Worm (Caenorhabditis elegans) whole organism, L2 larva: ENCODE measurements around the gene W08E12.9.
A peak's percentile ranks its signal among the peaks of the same experiment; 100 is the strongest.

Experiments
- C34F6.9 ChIP-seq: fragments of 150-350 bp; optimal IDR thresholded peaks from 2 replicates; lab custom pipeline; 2014; ENCODE audit warnings: missing biosample characterization, missing genetic modification characterization
- F13H6.1 ChIP-seq: sonication (generic microtip); optimal IDR thresholded peaks from 2 replicates; lab custom pipeline; 2016; ENCODE audit warnings: missing genetic modification characterization, missing compliant biosample characterization
- R02D3.7 ChIP-seq: fragments of 150-350 bp; optimal IDR thresholded peaks from 2 replicates; lab custom pipeline; 2014; ENCODE audit warnings: missing biosample characterization, missing genetic modification characterization
- alr-1 ChIP-seq: fragments of 150-350 bp; optimal IDR thresholded peaks from 2 replicates; lab custom pipeline; 2014; ENCODE audit warnings: missing biosample characterization, missing genetic modification characterization
- ama-1 ChIP-seq: fragments of 150-350 bp; optimal IDR thresholded peaks from 2 replicates; lab custom pipeline; 2018; ENCODE audit warnings: inconsistent platforms
- blmp-1 ChIP-seq: sonication (generic microtip); optimal IDR thresholded peaks from 2 replicates; lab custom pipeline; 2017; ENCODE audit warnings: missing genetic modification characterization, mild to moderate bottlenecking, missing compliant biosample characterization, antibody characterized with exemption, moderate library complexity; ENCODE audit not compliant: insufficient read depth
- ceh-16 ChIP-seq: fragments of 150-350 bp; optimal IDR thresholded peaks from 2 replicates; lab custom pipeline; 2014; ENCODE audit warnings: missing biosample characterization, missing genetic modification characterization
- crh-2 ChIP-seq: sonication (generic microtip); optimal IDR thresholded peaks from 2 replicates; lab custom pipeline; 2017; ENCODE audit warnings: missing biosample characterization, missing genetic modification characterization
- dmd-4 ChIP-seq: sonication (generic microtip); optimal IDR thresholded peaks from 2 replicates; lab custom pipeline; 2017; ENCODE audit warnings: missing biosample characterization, missing genetic modification characterization
- egl-27 ChIP-seq: sonication (generic microtip); optimal IDR thresholded peaks from 3 replicates; lab custom pipeline; 2017; ENCODE audit warnings: missing biosample characterization, missing genetic modification reagents, missing genetic modification characterization
- elt-3 ChIP-seq: sonication (generic microtip); optimal IDR thresholded peaks from 2 replicates; lab custom pipeline; 2017; ENCODE audit warnings: missing biosample characterization, missing genetic modification characterization
- fos-1 ChIP-seq: fragments of 150-350 bp; optimal IDR thresholded peaks from 2 replicates; lab custom pipeline; 2014; ENCODE audit warnings: missing biosample characterization, missing genetic modification characterization
- lin-13 ChIP-seq: fragments of 150-350 bp; optimal IDR thresholded peaks from 2 replicates; lab custom pipeline; 2014; ENCODE audit warnings: missing biosample characterization, missing genetic modification reagents, missing genetic modification characterization
- lin-39 ChIP-seq: fragments of 150-350 bp; optimal IDR thresholded peaks from 2 replicates; lab custom pipeline; 2014; ENCODE audit warnings: missing biosample characterization, missing genetic modification reagents, missing genetic modification characterization
- lsy-2 ChIP-seq, 2 experiments: fragments of 150-350 bp in 1 of 2; sonication (generic microtip) in 1 of 2; optimal IDR thresholded peaks; 2 replicates each; lab custom pipeline; 2014 to 2017; ENCODE audit warnings: missing biosample characterization in 2 of 2, missing genetic modification characterization in 2 of 2
- mab-5 ChIP-seq: fragments of 150-350 bp; optimal IDR thresholded peaks from 2 replicates; lab custom pipeline; 2014; ENCODE audit warnings: missing biosample characterization, missing genetic modification characterization
- mdl-1 ChIP-seq, 2 experiments: fragments of 150-350 bp in 1 of 2; sonication (generic microtip) in 1 of 2; optimal IDR thresholded peaks; 2 replicates each; lab custom pipeline; 2017; ENCODE audit warnings: missing biosample characterization in 2 of 2, missing genetic modification characterization in 2 of 2
- nhr-10 ChIP-seq: sonication (generic microtip); optimal IDR thresholded peaks from 2 replicates; lab custom pipeline; 2017; ENCODE audit warnings: missing biosample characterization, missing genetic modification characterization
- nhr-11 ChIP-seq: fragments of 150-350 bp; optimal IDR thresholded peaks from 2 replicates; lab custom pipeline; 2014; ENCODE audit warnings: missing biosample characterization, missing genetic modification characterization
- nhr-129 ChIP-seq: fragments of 150-350 bp; optimal IDR thresholded peaks from 2 replicates; lab custom pipeline; 2014; ENCODE audit warnings: missing biosample characterization, missing genetic modification characterization
- nhr-21 ChIP-seq: fragments of 150-350 bp; optimal IDR thresholded peaks from 2 replicates; lab custom pipeline; 2014; ENCODE audit warnings: missing biosample characterization, missing genetic modification characterization
- nhr-23 ChIP-seq: fragments of 150-350 bp; optimal IDR thresholded peaks from 2 replicates; lab custom pipeline; 2014; ENCODE audit warnings: missing biosample characterization, missing genetic modification reagents, missing genetic modification characterization
- nhr-237 ChIP-seq: fragments of 150-350 bp; optimal IDR thresholded peaks from 2 replicates; lab custom pipeline; 2014; ENCODE audit warnings: missing biosample characterization, missing genetic modification characterization
- nhr-6 ChIP-seq: fragments of 150-350 bp; optimal IDR thresholded peaks from 2 replicates; lab custom pipeline; 2014; ENCODE audit warnings: missing biosample characterization, missing genetic modification characterization
- peb-1 ChIP-seq: fragments of 150-350 bp; optimal IDR thresholded peaks from 2 replicates; lab custom pipeline; 2014; ENCODE audit warnings: missing biosample characterization, missing genetic modification characterization
- sem-4 ChIP-seq: fragments of 150-350 bp; optimal IDR thresholded peaks from 2 replicates; lab custom pipeline; 2014; ENCODE audit warnings: missing biosample characterization, missing genetic modification reagents, missing genetic modification characterization
- sma-9 ChIP-seq, 2 experiments: fragments of 150-350 bp in 1 of 2; sonication (generic microtip) in 1 of 2; optimal IDR thresholded peaks; 2 replicates each; lab custom pipeline; 2014 to 2016; ENCODE audit warnings: missing genetic modification characterization in 2 of 2, mild to moderate bottlenecking in 1 of 2, missing biosample characterization in 1 of 2, missing compliant biosample characterization in 1 of 2, missing genetic modification reagents in 1 of 2, moderate library complexity in 1 of 2
- snpc-4 ChIP-seq: fragments of 150-350 bp; optimal IDR thresholded peaks from 2 replicates; lab custom pipeline; 2014; ENCODE audit warnings: missing biosample characterization, missing genetic modification characterization
- unc-39 ChIP-seq: fragments of 150-350 bp; optimal IDR thresholded peaks from 2 replicates; lab custom pipeline; 2014; ENCODE audit warnings: missing biosample characterization, missing genetic modification characterization
- unc-55 ChIP-seq: fragments of 150-350 bp; sonication (generic microtip); optimal IDR thresholded peaks from 3 replicates; lab custom pipeline; 2014; ENCODE audit warnings: missing biosample characterization, missing genetic modification reagents, missing genetic modification characterization
- ztf-1 ChIP-seq: fragments of 200-800 bp; sonication (Bioruptor generic); conservative IDR thresholded peaks from 2 replicates; pipeline ENCODE4 v1.3.6; 2022; ENCODE audit warnings: missing genetic modification characterization, missing compliant biosample characterization
- ztf-11 ChIP-seq: sonication (generic microtip); optimal IDR thresholded peaks from 2 replicates; lab custom pipeline; 2017; ENCODE audit warnings: missing biosample characterization, missing genetic modification characterization
- ztf-4 ChIP-seq: fragments of 150-350 bp; optimal IDR thresholded peaks from 2 replicates; lab custom pipeline; 2014; ENCODE audit warnings: missing biosample characterization, missing genetic modification characterization

W08E12.9 gene

DNA sequence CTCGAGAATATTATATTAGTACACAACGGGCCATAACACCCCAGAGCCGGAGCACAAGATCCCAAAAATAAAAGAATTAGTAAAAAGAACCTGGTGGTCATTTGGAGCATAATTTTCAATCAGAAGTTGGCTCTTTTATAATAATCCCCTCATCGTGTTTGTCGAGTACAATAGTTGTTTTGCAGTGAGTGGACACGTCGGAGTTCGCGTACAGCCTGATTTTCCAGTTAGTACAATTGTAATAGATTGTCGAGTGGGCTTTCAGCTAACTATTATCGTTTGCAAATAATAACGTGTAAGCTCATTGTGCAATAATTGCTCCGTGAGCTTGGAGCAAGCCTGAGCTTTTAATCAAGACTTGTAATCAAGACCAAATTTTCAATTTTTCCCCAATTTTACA, at the start of gene W08E12.9:
Gene W08E12.9, minus strand, starts transcription at position 101 of the 400 bp plus-strand sequence.
- TF ChIP-seq dmd-4 (tag; lab: Kevin White, UChicago) (no peak), unc-55 (GFP tag; lab: Kevin White, UChicago) (no peak), nhr-6 (tag; lab: Kevin White, UChicago) (no peak), nhr-11 (tag; lab: Kevin White, UChicago) (no peak)

DNA sequence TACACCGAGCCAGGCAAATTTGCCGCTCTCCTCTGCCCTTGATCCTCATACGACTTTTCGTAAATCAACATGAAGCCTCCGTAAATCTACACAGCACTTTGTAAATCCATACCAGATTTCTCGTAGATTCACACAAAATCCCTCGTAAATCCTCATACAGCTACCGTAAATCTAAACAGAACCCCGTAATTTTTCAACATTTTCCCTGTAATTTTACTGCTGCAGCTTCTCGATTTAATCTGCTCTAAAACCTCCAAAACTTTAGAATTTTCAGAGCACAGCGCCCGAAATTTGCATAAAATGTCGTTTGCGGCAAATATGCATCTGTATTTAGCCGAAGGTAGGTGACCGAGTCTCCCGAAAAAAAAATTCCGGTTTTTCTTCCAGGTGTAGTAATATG, 47.4 kb upstream of the W08E12.9 start, which contains the start of gene F42A6.1:
Gene F42A6.1, plus strand, starts transcription at position 301 of the 400 bp plus-strand sequence.
- TF ChIP-seq blmp-1 (tag; lab: Kevin White, UChicago): no peak
- no peak for TF ChIP-seq lin-13
- TF ChIP-seq fos-1: no peak
- TF ChIP-seq ceh-16 (tag; lab: Kevin White, UChicago): no peak
- no peak for TF ChIP-seq ztf-11 (tag; lab: Kevin White, UChicago)
- TF ChIP-seq snpc-4 (tag; lab: Kevin White, UChicago): no peak
- no peak for TF ChIP-seq alr-1 (tag; lab: Kevin White, UChicago)
- no peak for TF ChIP-seq peb-1 (tag; lab: Kevin White, UChicago)
- TF ChIP-seq nhr-23 (tag; lab: Kevin White, UChicago): no peak
- no peak for TF ChIP-seq mdl-1 (tag; optimal IDR thresholded peaks at IDR 0.05; lab: Kevin White, UChicago)
- TF ChIP-seq ztf-1 (GFP tag; lab: Robert Waterston, UW): no peak
- TF ChIP-seq nhr-237 (tag; lab: Kevin White, UChicago): no peak
- TF ChIP-seq crh-2 (tag; lab: Kevin White, UChicago): no peak
- TF ChIP-seq ama-1 (lab: Kevin White, UChicago): no peak
- TF ChIP-seq egl-27 (tag; lab: Kevin White, UChicago): no peak
- no peak for TF ChIP-seq lin-39

DNA sequence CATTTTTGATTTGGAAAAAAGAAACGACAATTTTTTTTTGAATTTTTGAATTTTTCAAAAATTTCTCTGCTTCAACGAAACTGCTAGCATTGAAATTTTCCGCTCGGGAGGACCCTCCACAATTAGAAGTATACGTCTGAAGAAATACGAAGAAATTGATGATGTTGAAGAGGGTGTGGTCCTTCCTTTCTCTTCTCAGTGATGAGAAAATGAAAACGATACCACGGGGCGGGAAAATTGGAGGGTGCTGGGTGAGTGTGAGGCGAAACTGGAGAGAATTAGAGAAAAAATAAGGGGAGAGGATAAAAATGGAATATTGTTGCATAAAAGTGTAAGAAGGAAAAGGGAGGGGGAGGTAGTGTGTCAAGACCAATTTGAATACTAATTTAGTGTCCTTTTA, 44.7 kb upstream of the W08E12.9 start:
- TF ChIP-seq F13H6.1 (no peak), blmp-1 (tag; lab: Kevin White, UChicago) (peak; percentile 58)

DNA sequence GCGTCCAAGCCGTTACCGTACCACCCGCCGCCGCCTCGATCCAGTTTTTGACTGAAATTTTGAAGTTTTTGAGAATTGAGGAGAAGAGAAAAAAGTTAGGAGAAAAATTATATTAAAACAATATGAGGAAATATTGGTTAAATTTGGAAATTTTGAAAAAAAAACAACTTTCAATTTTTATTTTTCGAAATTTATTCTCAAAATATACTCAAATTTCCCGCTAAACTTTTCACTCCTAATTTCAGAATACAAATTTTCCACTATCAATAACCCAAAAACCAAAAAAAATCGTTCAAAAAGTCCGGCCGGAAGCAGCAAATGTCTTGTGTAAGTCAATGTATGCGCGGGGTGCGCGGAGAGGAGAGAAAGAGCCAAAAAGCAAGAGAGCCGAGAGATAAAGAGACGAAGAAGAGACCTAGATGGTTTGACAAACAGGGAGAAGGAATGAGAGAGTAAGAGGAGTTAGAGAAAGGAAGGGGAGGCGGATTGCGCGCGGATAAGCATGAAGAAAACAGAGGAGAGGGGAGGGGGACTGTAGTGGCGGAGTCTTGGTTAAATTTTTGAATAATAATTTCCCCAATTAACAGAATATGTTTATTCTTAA, 42.7 kb upstream of the W08E12.9 start, which contains the start of gene elks-1:
Gene elks-1, minus strand, starts transcription at position 51 of the 604 bp plus-strand sequence.
- TF ChIP-seq lsy-2 (tag; optimal IDR thresholded peaks at IDR 0.05; lab: Kevin White, UChicago): peak in 1 of 2 experiments; percentile 40
- TF ChIP-seq F13H6.1: no peak
- TF ChIP-seq C34F6.9 (tag; lab: Kevin White, UChicago): peak; percentile 11
- TF ChIP-seq fos-1: no peak
- no peak for TF ChIP-seq unc-39 (tag; lab: Kevin White, UChicago)
- TF ChIP-seq unc-55 (GFP tag; lab: Kevin White, UChicago): peak; percentile 51
- TF ChIP-seq sem-4 (tag; lab: Kevin White, UChicago): peak; percentile 8

DNA sequence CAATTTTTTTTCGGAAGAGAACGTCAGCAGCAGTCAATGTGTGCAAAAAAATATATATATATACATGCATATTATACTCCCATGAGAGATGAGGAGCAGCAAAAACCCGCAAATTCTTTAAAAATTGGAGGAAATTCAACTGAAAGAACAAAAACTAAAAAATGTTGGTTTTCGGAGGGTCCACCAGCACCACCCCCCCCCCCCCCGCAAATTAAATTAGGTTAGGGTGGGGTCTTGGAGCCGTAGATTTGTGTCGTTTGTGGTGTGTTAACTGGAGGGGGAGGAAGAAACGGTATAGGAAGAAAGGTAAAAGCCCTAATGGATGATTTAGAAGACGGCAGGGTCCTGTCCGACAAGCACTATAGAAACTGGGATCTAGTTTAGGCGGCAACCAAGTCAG, 41.0 kb upstream of the W08E12.9 start:
- TF ChIP-seq sem-4 (tag; lab: Kevin White, UChicago) (no peak), mab-5 (tag; lab: Kevin White, UChicago) (no peak), R02D3.7 (tag; lab: Kevin White, UChicago) (no peak), ztf-4 (tag; lab: Kevin White, UChicago) (no peak), nhr-129 (tag; lab: Kevin White, UChicago) (no peak), nhr-6 (tag; lab: Kevin White, UChicago) (no peak), blmp-1 (tag; lab: Kevin White, UChicago) (no peak), ama-1 (lab: Kevin White, UChicago) (no peak), mdl-1 (tag; optimal IDR thresholded peaks at IDR 0.05; lab: Kevin White, UChicago) (no peak), nhr-237 (tag; lab: Kevin White, UChicago) (no peak), sma-9 (GFP tag; optimal IDR thresholded peaks at IDR 0.05; lab: Kevin White, UChicago) (no peak), sma-9 (tag; optimal IDR thresholded peaks at IDR 0.05; lab: Kevin White, UChicago) (no peak), snpc-4 (tag; lab: Kevin White, UChicago) (no peak), peb-1 (tag; lab: Kevin White, UChicago) (no peak), lsy-2 (tag; optimal IDR thresholded peaks at IDR 0.05; lab: Kevin White, UChicago) (no peak), alr-1 (tag; lab: Kevin White, UChicago) (no peak), nhr-10 (tag; lab: Kevin White, UChicago) (no peak), nhr-21 (tag; lab: Kevin White, UChicago) (no peak), elt-3 (tag; lab: Kevin White, UChicago) (no peak)
- TF ChIP-seq, all 48 proteins: peak for 0
